Fruit fly (Drosophila melanogaster) S2 (cell line): ENCODE measurements around the gene drpr.

Experiments
- CG8478 ChIP-seq: fragments of >200 bp; optimal IDR thresholded peaks from 2 replicates; lab custom pipeline; 2018
- CTCF ChIP-seq, 2 experiments: fragments of >200 bp; optimal IDR thresholded peaks; 2 replicates each; lab custom pipeline; 2018

Gene drpr

dm6 chr3L:1741655-1742551, 11.0 kb upstream of the drpr start:
- TF ChIP-seq CTCF (optimal IDR thresholded peaks at IDR 0.05; lab: Kevin White, UChicago) = no peak
- TF ChIP-seq CG8478 (lab: Kevin White, UChicago) = no peak

DNA sequence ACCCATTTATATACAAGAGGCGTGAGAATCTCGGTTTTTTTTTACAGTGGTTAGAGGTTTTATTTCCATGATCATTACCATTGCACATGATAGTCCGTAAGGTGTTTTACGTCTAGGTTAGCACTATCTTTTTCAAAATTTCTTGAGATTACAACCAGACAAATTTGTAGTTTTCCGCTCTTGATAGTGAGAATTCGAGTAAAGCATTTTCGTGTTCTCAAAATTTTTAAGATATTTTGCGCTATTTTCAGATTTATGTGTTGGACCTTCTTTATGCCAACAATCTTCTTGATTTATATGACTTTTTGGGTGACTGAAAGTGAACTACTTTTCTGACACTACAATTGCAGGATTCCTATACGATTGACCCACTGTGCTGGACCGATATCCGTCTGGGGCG, 10.2 kb upstream of the drpr start:
- TF ChIP-seq CTCF (optimal IDR thresholded peaks at IDR 0.05; lab: Kevin White, UChicago) (no peak), CG8478 (lab: Kevin White, UChicago) (no peak)

dm6 chr3L:1740129-1740975, 9.4 kb upstream of the drpr start:
- TF ChIP-seq CTCF (optimal IDR thresholded peaks at IDR 0.05; lab: Kevin White, UChicago) (no peak), CG8478 (lab: Kevin White, UChicago) (no peak)

DNA sequence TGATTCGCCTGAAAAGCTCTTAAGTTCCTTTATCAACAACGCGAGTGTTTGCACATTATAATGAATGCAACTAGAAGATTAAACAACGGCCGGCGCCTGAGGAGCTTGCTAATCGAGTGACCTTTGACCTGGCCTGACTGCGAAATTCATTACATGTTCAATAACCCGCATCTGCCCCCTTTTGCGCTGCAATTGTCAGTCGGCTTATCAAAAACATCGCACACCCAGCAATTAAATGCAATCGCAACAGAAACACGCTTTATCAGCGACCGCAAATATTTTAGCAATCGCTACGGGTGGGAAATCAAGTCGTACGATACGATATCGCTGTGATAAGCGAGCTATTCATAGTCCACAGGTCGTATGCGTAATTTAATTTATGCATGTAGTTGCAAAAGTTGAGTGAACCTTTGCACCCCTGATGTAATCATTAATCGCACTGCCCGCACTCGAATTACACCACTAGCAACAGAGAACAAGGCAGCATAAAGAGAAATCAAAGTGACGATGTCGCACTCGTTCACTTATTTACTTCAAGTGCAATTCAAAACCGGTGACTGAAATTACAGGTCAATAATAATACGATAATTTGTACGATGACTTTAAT, 8.7 kb upstream of the drpr start:
- TF ChIP-seq CG8478 (lab: Kevin White, UChicago) (no peak), CTCF (optimal IDR thresholded peaks at IDR 0.05; lab: Kevin White, UChicago) (no peak)

DNA sequence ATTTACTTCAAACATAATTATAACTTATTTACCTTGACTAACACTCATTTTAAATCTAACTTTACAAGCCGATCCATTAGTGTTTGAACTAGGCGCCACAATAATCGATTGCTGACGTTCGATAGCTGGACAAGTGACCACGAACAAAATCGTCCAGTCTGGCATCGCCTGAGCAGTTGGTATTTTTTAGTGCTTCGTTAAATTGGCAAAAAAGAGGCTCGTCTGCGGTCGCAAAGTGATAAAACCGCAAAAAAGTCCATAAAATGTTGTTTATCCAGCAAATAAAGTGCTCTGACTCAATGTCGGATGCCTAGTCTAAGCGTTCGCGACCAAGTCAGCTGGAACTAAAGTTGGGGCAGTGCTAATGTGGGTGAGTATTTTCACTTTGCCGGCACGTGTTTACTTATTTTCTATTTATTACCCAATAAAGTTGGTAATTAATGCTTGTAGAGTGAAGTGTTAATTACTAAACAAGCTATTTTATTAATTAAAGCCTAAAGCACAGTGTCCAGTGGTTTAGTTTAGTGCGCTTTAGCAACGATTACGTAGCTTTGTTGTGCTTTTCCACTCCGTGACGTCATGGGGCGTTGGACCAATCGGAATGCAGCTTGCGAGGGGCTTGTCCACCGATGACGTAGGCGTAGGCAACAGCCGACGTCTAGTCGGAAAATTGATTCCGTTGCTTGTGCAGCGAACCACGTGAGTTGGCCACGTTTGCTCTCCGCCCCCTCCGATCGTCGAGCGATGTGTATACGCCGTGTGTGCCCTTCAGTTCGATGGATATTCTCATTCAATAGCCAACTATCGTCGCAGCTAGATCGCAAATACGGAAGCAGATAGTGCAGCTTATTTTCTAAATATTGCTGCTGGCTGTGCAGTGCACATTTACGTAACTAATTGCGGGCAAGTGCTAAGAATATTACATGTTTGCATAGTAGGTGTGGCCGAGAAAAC, 7.7 kb upstream of the drpr start, which contains the start of gene Gk2:
Gene Gk2 (plus strand): TSS at position 33 of the 954 bp plus-strand sequence.
- TF ChIP-seq CTCF (optimal IDR thresholded peaks at IDR 0.05; lab: Kevin White, UChicago) (peak in 1 of 2 experiments; percentile 20), CG8478 (lab: Kevin White, UChicago) (no peak)

dm6 chr3L:1737898-1738322, 7.0 kb upstream of the drpr start, which contains the start of gene PIG-Wb:
Gene PIG-Wb, minus strand, starts transcription at chr3L:1738106.
- TF ChIP-seq CG8478 (lab: Kevin White, UChicago) (no peak), CTCF (optimal IDR thresholded peaks at IDR 0.05; lab: Kevin White, UChicago) (no peak)

DNA sequence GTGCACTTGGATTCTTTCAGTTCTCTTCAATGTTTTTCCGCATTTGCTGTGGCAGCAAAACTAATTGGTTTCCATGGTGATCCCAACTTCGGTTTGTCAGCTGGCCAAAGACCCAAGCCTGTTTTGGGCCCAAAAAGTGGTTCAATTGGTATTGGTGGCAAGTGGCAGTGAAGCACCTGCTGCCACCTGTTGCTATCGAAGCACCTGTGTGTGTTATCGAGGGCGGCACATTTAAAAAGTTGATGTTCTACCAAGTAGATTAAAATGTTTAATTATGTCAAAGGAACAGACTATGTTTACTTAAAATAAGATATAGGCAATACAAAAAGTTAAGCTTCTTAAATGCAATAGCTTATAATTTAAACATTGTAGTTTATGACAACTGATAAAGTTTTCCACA, 4.7 kb upstream of the drpr start, which contains the start of gene Oseg4:
Gene Oseg4 (minus strand): TSS at position 165 of the 400 bp plus-strand sequence.
- no peak for TF ChIP-seq CTCF (optimal IDR thresholded peaks at IDR 0.05; lab: Kevin White, UChicago)
- no peak for TF ChIP-seq CG8478 (lab: Kevin White, UChicago)

- no peak for TF ChIP-seq CG8478 (lab: Kevin White, UChicago)
- TF ChIP-seq CTCF (optimal IDR thresholded peaks at IDR 0.05; lab: Kevin White, UChicago) = no peak
These were observed 729 bp downstream of the drpr start for dm6 chr3L:1730160-1730595.

- TF ChIP-seq CG8478 (lab: Kevin White, UChicago) (no peak), CTCF (optimal IDR thresholded peaks at IDR 0.05; lab: Kevin White, UChicago) (no peak)
These were observed 1.3 kb downstream of the drpr start for dm6 chr3L:1729380-1730159.

DNA sequence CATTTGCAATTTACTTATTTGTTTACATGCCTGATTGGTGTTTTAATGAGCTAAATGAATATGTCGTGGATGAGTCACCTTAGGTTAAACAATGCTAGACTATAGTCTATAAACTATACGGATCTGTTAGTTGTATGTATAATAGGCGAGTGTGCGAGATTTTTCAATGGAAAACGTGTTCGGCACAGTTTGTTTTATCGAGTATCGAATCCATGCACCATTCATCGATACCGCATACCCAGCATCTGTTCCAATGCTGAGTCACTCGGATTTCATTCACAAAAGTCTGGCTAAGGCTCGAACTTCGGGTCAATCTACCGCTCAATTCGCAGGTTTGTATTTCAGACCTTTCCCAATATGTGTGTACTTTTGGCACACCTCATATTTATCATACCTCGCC, 3.5 kb downstream of the drpr start:
- TF ChIP-seq CTCF (optimal IDR thresholded peaks at IDR 0.05; lab: Kevin White, UChicago) (no peak), CG8478 (lab: Kevin White, UChicago) (no peak)

dm6 chr3L:1726747-1727146, 4.2 kb downstream of the drpr start:
- no peak for TF ChIP-seq CG8478 (lab: Kevin White, UChicago)

dm6 chr3L:1724090-1724489, 6.8 kb downstream of the drpr start, which contains the start of gene CG12035:
Gene CG12035, plus strand, starts transcription at chr3L:1724390.
- TF ChIP-seq CTCF (optimal IDR thresholded peaks at IDR 0.05; lab: Kevin White, UChicago) (no peak), CG8478 (lab: Kevin White, UChicago) (no peak)
